Fruit fly (Drosophila melanogaster) whole organism, embryonic: ENCODE measurements around the gene CG32573.

ENCODE experiments used
- CG14050 ChIP-seq: fragments of 200-800 bp; sonication (Bioruptor generic); IDR thresholded peaks from 3 replicates; pipeline ENCODE4 v1.3.6; 2022; ENCODE audit warnings: missing biosample characterization, missing genetic modification characterization
- CG14965 ChIP-seq: fragments of 200-800 bp; sonication (Bioruptor generic); optimal IDR thresholded peaks from 2 replicates; lab custom pipeline; 2016; ENCODE audit warnings: missing biosample characterization, missing genetic modification characterization, borderline replicate concordance
- CG32767 ChIP-seq: fragments of 200-800 bp; sonication (Bioruptor generic); IDR thresholded peaks from 2 replicates; pipeline ENCODE4 v1.3.6; 2022; ENCODE audit warnings: missing biosample characterization, missing genetic modification characterization
- CG7839 ChIP-seq: fragments of 200-800 bp; sonication (Bioruptor generic); optimal IDR thresholded peaks from 3 replicates; lab custom pipeline; 2018; ENCODE audit warnings: missing biosample characterization, mild to moderate bottlenecking, missing genetic modification characterization, moderate library complexity
- Dip3 ChIP-seq: fragments of 200-800 bp; sonication (Bioruptor generic); optimal IDR thresholded peaks from 3 replicates; lab custom pipeline; 2016; ENCODE audit warnings: missing biosample characterization, missing genetic modification characterization
- Tbp ChIP-seq: fragments of >200 bp; optimal IDR thresholded peaks from 2 replicates; lab custom pipeline; 2018; ENCODE audit warnings: missing biosample characterization, missing genetic modification characterization
- bcd ChIP-seq: fragments of 200-800 bp; sonication (Bioruptor generic); optimal IDR thresholded peaks from 2 replicates; lab custom pipeline; 2017; ENCODE audit warnings: missing biosample characterization, mild to moderate bottlenecking, missing genetic modification characterization
- disco-r ChIP-seq: fragments of 200-800 bp; sonication (Bioruptor generic); optimal IDR thresholded peaks from 2 replicates; lab custom pipeline; 2016; ENCODE audit warnings: missing biosample characterization, missing genetic modification characterization
- dm ChIP-seq: fragments of 200-800 bp; sonication (Bioruptor generic); optimal IDR thresholded peaks from 3 replicates; lab custom pipeline; 2016; ENCODE audit warnings: missing biosample characterization, missing genetic modification characterization
- hb ChIP-seq: fragments of 200-800 bp; sonication (Bioruptor generic); IDR thresholded peaks from 3 replicates; pipeline ENCODE4 v1.3.6; 2022; ENCODE audit warnings: missing biosample characterization, missing genetic modification characterization; ENCODE audit not compliant: partially characterized antibody
- insv ChIP-seq, 2 experiments: fragments of 200-800 bp; sonication (Bioruptor generic); optimal IDR thresholded peaks; 3 replicates each; lab custom pipeline; 2016 to 2018; ENCODE audit warnings: missing biosample characterization in 2 of 2, missing genetic modification characterization in 2 of 2
- oc ChIP-seq: fragments of 200-800 bp; sonication (Bioruptor generic); optimal IDR thresholded peaks from 2 replicates; lab custom pipeline; 2018; ENCODE audit warnings: missing biosample characterization, mild to moderate bottlenecking, missing genetic modification characterization, moderate library complexity
- stwl ChIP-seq: fragments of 200-800 bp; sonication (Bioruptor generic); optimal IDR thresholded peaks from 3 replicates; lab custom pipeline; 2018; ENCODE audit warnings: missing biosample characterization, mild to moderate bottlenecking, missing genetic modification characterization, moderate library complexity
- twi ChIP-seq: fragments of 200-800 bp; optimal IDR thresholded peaks from 2 replicates; lab custom pipeline; 2019; ENCODE audit warnings: missing biosample characterization, mild to moderate bottlenecking, missing genetic modification characterization, moderate library complexity

DNA sequence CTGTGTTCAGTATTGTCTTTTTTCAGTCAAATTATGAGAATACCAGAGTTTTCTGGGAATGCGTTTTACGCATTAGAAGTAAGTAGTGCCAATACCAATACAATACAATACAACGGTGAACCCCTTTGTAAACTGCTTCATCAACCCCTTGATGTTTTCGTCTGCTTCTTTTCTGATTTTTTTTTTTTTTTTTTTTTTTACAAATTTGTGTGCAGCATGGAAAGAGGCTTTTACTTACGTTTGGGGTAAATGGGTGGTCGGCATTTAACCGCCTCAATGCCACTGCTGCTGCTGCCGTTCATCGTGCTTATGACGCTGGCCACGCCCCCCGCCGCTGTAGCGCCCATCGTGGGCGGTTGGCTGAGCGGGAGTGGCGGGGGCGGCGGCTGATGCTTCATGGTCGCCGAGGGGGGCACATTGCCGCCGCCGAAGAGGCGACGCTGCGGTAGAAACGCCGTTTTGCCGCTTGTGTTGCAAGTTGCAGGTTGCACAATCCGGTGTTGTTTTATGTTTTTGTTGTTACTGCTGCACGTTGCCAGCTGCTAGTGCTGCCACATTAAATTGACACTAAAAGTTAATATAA lies 42.7 kb downstream of the CG32573 start:
- TF ChIP-seq insv (GFP tag; optimal IDR thresholded peaks at IDR 0.05; lab: Kevin White, UChicago): no peak
- no peak for TF ChIP-seq CG7839
- no peak for TF ChIP-seq CG32767 (GFP tag; lab: Robert Waterston, UW)
- no peak for TF ChIP-seq CG14050 (GFP tag; lab: Robert Waterston, UW)
- no peak for TF ChIP-seq CG14965 (GFP tag; lab: Kevin White, UChicago)
- TF ChIP-seq stwl (tag; lab: Kevin White, UChicago): no peak
- no peak for TF ChIP-seq oc (tag; lab: Kevin White, UChicago)
- no peak for TF ChIP-seq hb (GFP tag; lab: Robert Waterston, UW)
- TF ChIP-seq Tbp (GFP tag; lab: Kevin White, UChicago): no peak
- no peak for TF ChIP-seq dm (GFP tag; lab: Kevin White, UChicago)
- TF ChIP-seq disco-r (GFP tag; lab: Kevin White, UChicago): no peak
- TF ChIP-seq twi: no peak
- TF ChIP-seq Dip3 (GFP tag; lab: Kevin White, UChicago): no peak
- no peak for TF ChIP-seq bcd (GFP tag; lab: Kevin White, UChicago)
